Fruit fly (Drosophila melanogaster) whole organism, larva: ENCODE data around the gene Dys.

Source experiments
- noc ChIP-seq: fragments of 200-800 bp; sonication (Bioruptor generic); optimal IDR thresholded peaks from 3 replicates; lab custom pipeline; 2019; ENCODE audit warnings: missing biosample characterization, mild to moderate bottlenecking, missing genetic modification characterization, moderate library complexity

Gene Dys

dm6 chr3R:19460409-19461217, at the start of gene Dys:
Gene Dys, plus strand, starts transcription at chr3R:19461085.
- peak; percentile 98 for TF ChIP-seq noc

- no peak for TF ChIP-seq noc
Measured at dm6 chr3R:19411371-19411770, 49.5 kb upstream of the Dys start.

- TF ChIP-seq noc = no peak
Measured at dm6 chr3R:19412434-19412833, 48.5 kb upstream of the Dys start, which contains the start of gene CG31221. Gene CG31221, plus strand, starts transcription at chr3R:19412689.

dm6 chr3R:19425099-19425498, 35.8 kb upstream of the Dys start, which contains the start of gene CG3517:
Gene CG3517, minus strand, starts transcription at chr3R:19425199.
- no peak for TF ChIP-seq noc

dm6 chr3R:19461218-19461526, 287 bp downstream of the Dys start:
- no peak for TF ChIP-seq noc

- no peak for TF ChIP-seq noc
Measured at dm6 chr3R:19463016-19463664, 2.3 kb downstream of the Dys start, which contains the start of gene Scsalpha2. Gene Scsalpha2, minus strand, starts transcription at chr3R:19463066.

dm6 chr3R:19463874-19464549, 3.1 kb downstream of the Dys start:
- peak; percentile 25 for TF ChIP-seq noc

dm6 chr3R:19465286-19465685, 4.4 kb downstream of the Dys start:
- TF ChIP-seq noc = no peak

dm6 chr3R:19467464-19467863, 6.6 kb downstream of the Dys start:
- no peak for TF ChIP-seq noc

dm6 chr3R:19470607-19471006, 9.7 kb downstream of the Dys start:
- TF ChIP-seq noc = no peak

dm6 chr3R:19472218-19472617, 11.3 kb downstream of the Dys start:
- no peak for TF ChIP-seq noc

dm6 chr3R:19474128-19474527, 13.2 kb downstream of the Dys start:
- TF ChIP-seq noc = no peak

dm6 chr3R:19476484-19476883, 15.6 kb downstream of the Dys start:
- no peak for TF ChIP-seq noc

dm6 chr3R:19486422-19486821, 25.5 kb downstream of the Dys start:
- no peak for TF ChIP-seq noc

dm6 chr3R:19489963-19490362, 29.1 kb downstream of the Dys start:
- TF ChIP-seq noc = no peak

dm6 chr3R:19490996-19491395, 30.1 kb downstream of the Dys start, which contains the start of gene CG15025:
Gene CG15025, minus strand, starts transcription at chr3R:19491115.
- no peak for TF ChIP-seq noc

- no peak for TF ChIP-seq noc
Measured at dm6 chr3R:19492400-19492799, 31.5 kb downstream of the Dys start.

dm6 chr3R:19495217-19495616, 34.3 kb downstream of the Dys start:
- no peak for TF ChIP-seq noc
